Worm (Caenorhabditis elegans) whole organism, young adult: ENCODE results near the gene srsx-40.

Experiments used
- B0035.1 ChIP-seq: sonication (generic microtip); optimal IDR thresholded peaks from 2 replicates; lab custom pipeline; 2016; ENCODE audit warnings: missing genetic modification characterization, mild to moderate bottlenecking, missing compliant biosample characterization, missing genotype, missing genetic modification reagents
- B0336.3 ChIP-seq: fragments of 200-800 bp; sonication (Bioruptor generic); IDR thresholded peaks from 2 replicates; pipeline ENCODE4 v1.3.6; 2022; ENCODE audit warnings: missing genetic modification characterization, missing compliant biosample characterization
- C06A6.2 ChIP-seq: fragments of 200-800 bp; sonication (Bioruptor generic); conservative IDR thresholded peaks from 2 replicates; pipeline ENCODE4 v1.3.6; 2022; ENCODE audit warnings: missing genetic modification characterization, missing compliant biosample characterization
- F23B12.7 ChIP-seq: sonication (generic microtip); optimal IDR thresholded peaks from 2 replicates; lab custom pipeline; 2017; ENCODE audit warnings: missing genetic modification characterization, mild to moderate bottlenecking, missing compliant biosample characterization, antibody characterized with exemption, moderate library complexity; ENCODE audit not compliant: insufficient read depth
- F33H1.4 ChIP-seq: fragments of 200-800 bp; sonication (Bioruptor generic); IDR thresholded peaks from 2 replicates; pipeline ENCODE4 v1.3.6; 2022; ENCODE audit warnings: missing genetic modification reagents, missing genetic modification characterization, missing compliant biosample characterization
- F49E8.2 ChIP-seq: sonication (generic microtip); optimal IDR thresholded peaks from 3 replicates; lab custom pipeline; 2017; ENCODE audit warnings: missing genetic modification characterization, mild to moderate bottlenecking, missing compliant biosample characterization, antibody characterized with exemption, moderate library complexity; ENCODE audit not compliant: insufficient read depth
- F55B11.4 ChIP-seq: sonication (generic microtip); optimal IDR thresholded peaks from 2 replicates; lab custom pipeline; 2016; ENCODE audit warnings: missing compliant biosample characterization, missing genetic modification characterization, borderline replicate concordance; ENCODE audit not compliant: insufficient read depth
- K11D2.4 ChIP-seq: fragments of 200-800 bp; sonication (Bioruptor generic); IDR thresholded peaks from 2 replicates; pipeline ENCODE4 v1.3.6; 2022; ENCODE audit warnings: missing genetic modification reagents, missing genetic modification characterization, missing compliant biosample characterization
- T07F8.4 ChIP-seq: sonication (generic microtip); optimal IDR thresholded peaks from 2 replicates; lab custom pipeline; 2016; ENCODE audit warnings: mild to moderate bottlenecking, missing genetic modification characterization, moderate library complexity, missing compliant biosample characterization
- Y53G8AR.9 ChIP-seq: fragments of 200-800 bp; sonication (Bioruptor generic); conservative IDR thresholded peaks from 2 replicates; pipeline ENCODE4 v1.3.6; 2022; ENCODE audit warnings: missing genetic modification reagents, missing genetic modification characterization, missing compliant biosample characterization
- Y79H2A.3 ChIP-seq: fragments of 200-800 bp; sonication (Bioruptor generic); conservative IDR thresholded peaks from 2 replicates; pipeline ENCODE4 v1.3.6; 2022; ENCODE audit warnings: missing genetic modification reagents, missing genetic modification characterization, missing compliant biosample characterization
- ZK185.1 ChIP-seq: sonication (generic microtip); optimal IDR thresholded peaks from 2 replicates; lab custom pipeline; 2016; ENCODE audit warnings: mild to moderate bottlenecking, missing genetic modification characterization, missing compliant biosample characterization; ENCODE audit not compliant: poor library complexity, severe bottlenecking
- aptf-2 ChIP-seq: fragments of 200-800 bp; sonication (Bioruptor generic); conservative IDR thresholded peaks from 2 replicates; pipeline ENCODE4 v1.3.6; 2022; ENCODE audit warnings: missing genetic modification reagents, missing genetic modification characterization, missing compliant biosample characterization
- cebp-1 ChIP-seq, 2 experiments: fragments of 200-800 bp in 1 of 2; sonication (Bioruptor generic) in 1 of 2; sonication (generic microtip) in 1 of 2; IDR thresholded peaks in 1 of 2; optimal IDR thresholded peaks in 1 of 2; 2 replicates each; pipeline versions ENCODE4 v1.3.6 to Lab custom; 2017 to 2022; ENCODE audit warnings: missing compliant biosample characterization in 2 of 2, missing genetic modification characterization in 2 of 2, mild to moderate bottlenecking in 1 of 2, missing genetic modification reagents in 1 of 2, moderate library complexity in 1 of 2
- ceh-40 ChIP-seq: fragments of 200-800 bp; sonication (Bioruptor generic); IDR thresholded peaks from 2 replicates; pipeline ENCODE4 v1.3.6; 2022; ENCODE audit warnings: missing genetic modification characterization, missing compliant biosample characterization
- ceh-79 ChIP-seq: sonication (generic microtip); optimal IDR thresholded peaks from 2 replicates; lab custom pipeline; 2017; ENCODE audit warnings: mild to moderate bottlenecking, missing genetic modification characterization, missing compliant biosample characterization
- ceh-91 ChIP-seq: fragments of 200-800 bp; sonication (Bioruptor generic); IDR thresholded peaks from 2 replicates; pipeline ENCODE4 v1.3.6; 2022; ENCODE audit warnings: missing genetic modification reagents, missing genetic modification characterization, missing compliant biosample characterization
- egl-18 ChIP-seq: fragments of 200-800 bp; sonication (Bioruptor generic); IDR thresholded peaks from 2 replicates; pipeline ENCODE4 v1.3.6; 2022; ENCODE audit warnings: missing genetic modification reagents, missing genetic modification characterization, missing compliant biosample characterization
- egl-44 ChIP-seq: fragments of 200-800 bp; sonication (Bioruptor generic); IDR thresholded peaks from 2 replicates; pipeline ENCODE4 v1.3.6; 2022; ENCODE audit warnings: missing genetic modification reagents, missing genetic modification characterization, missing compliant biosample characterization
- gei-17 ChIP-seq: fragments of 200-800 bp; sonication (Bioruptor generic); optimal IDR thresholded peaks from 2 replicates; lab custom pipeline; 2018; ENCODE audit warnings: mild to moderate bottlenecking, missing genetic modification characterization, missing compliant biosample characterization
- hlh-12 ChIP-seq: sonication (generic microtip); optimal IDR thresholded peaks from 2 replicates; lab custom pipeline; 2016; ENCODE audit warnings: missing genetic modification characterization, missing compliant biosample characterization
- hmg-20 ChIP-seq: fragments of 200-800 bp; sonication (Bioruptor generic); IDR thresholded peaks from 2 replicates; pipeline ENCODE4 v1.3.6; 2022; ENCODE audit warnings: missing genetic modification reagents, missing genetic modification characterization, missing compliant biosample characterization
- let-526 ChIP-seq: fragments of 200-800 bp; sonication (Bioruptor generic); IDR thresholded peaks from 2 replicates; pipeline ENCODE4 v1.3.6; 2022; ENCODE audit warnings: missing genetic modification reagents, missing genetic modification characterization, missing compliant biosample characterization
- lin-26 ChIP-seq: fragments of 200-800 bp; sonication (Bioruptor generic); IDR thresholded peaks from 2 replicates; pipeline ENCODE4 v1.3.6; 2022; ENCODE audit warnings: missing genetic modification reagents, missing genetic modification characterization, missing compliant biosample characterization
- lin-40 ChIP-seq: sonication (generic microtip); optimal IDR thresholded peaks from 2 replicates; lab custom pipeline; 2016; ENCODE audit warnings: missing genetic modification characterization, mild to moderate bottlenecking, missing compliant biosample characterization, missing genotype, missing genetic modification reagents
- lin-54 ChIP-seq: fragments of 200-800 bp; sonication (Bioruptor generic); optimal IDR thresholded peaks from 2 replicates; lab custom pipeline; 2018; ENCODE audit warnings: mild to moderate bottlenecking, missing genetic modification characterization, missing compliant biosample characterization
- lir-1 ChIP-seq: fragments of 200-800 bp; sonication (Bioruptor generic); conservative IDR thresholded peaks from 2 replicates; pipeline ENCODE4 v1.3.6; 2022; ENCODE audit warnings: missing genetic modification reagents, missing genetic modification characterization, missing compliant biosample characterization
- lsl-1 ChIP-seq: fragments of 200-800 bp; sonication (Bioruptor generic); optimal IDR thresholded peaks from 2 replicates; lab custom pipeline; 2018; ENCODE audit warnings: mild to moderate bottlenecking, missing genetic modification characterization, moderate library complexity, missing compliant biosample characterization
- madf-10 ChIP-seq: sonication (generic microtip); optimal IDR thresholded peaks from 2 replicates; lab custom pipeline; 2016; ENCODE audit warnings: mild to moderate bottlenecking, missing genetic modification characterization, missing compliant biosample characterization
- madf-6 ChIP-seq: fragments of 200-800 bp; sonication (Bioruptor generic); IDR thresholded peaks from 2 replicates; pipeline ENCODE4 v1.3.6; 2022; ENCODE audit warnings: missing genetic modification reagents, missing genetic modification characterization, missing compliant biosample characterization
- madf-8 ChIP-seq: fragments of 200-800 bp; sonication (Bioruptor generic); conservative IDR thresholded peaks from 2 replicates; pipeline ENCODE4 v1.3.6; 2022; ENCODE audit warnings: missing genetic modification reagents, missing genetic modification characterization, missing compliant biosample characterization
- nhr-179 ChIP-seq: sonication (generic microtip); optimal IDR thresholded peaks from 2 replicates; lab custom pipeline; 2016; ENCODE audit warnings: mild to moderate bottlenecking, missing genetic modification characterization, missing compliant biosample characterization
- nhr-27 ChIP-seq: fragments of 200-800 bp; sonication (Bioruptor generic); optimal IDR thresholded peaks from 2 replicates; lab custom pipeline; 2018; ENCODE audit warnings: mild to moderate bottlenecking, missing genetic modification characterization, moderate library complexity, missing compliant biosample characterization
- pbrm-1 ChIP-seq: fragments of 200-800 bp; sonication (Bioruptor generic); IDR thresholded peaks from 2 replicates; pipeline ENCODE4 v1.3.6; 2022; ENCODE audit warnings: missing genetic modification reagents, missing genetic modification characterization, missing compliant biosample characterization
- pha-4 ChIP-seq: fragments of 150-350 bp; sonication (generic microtip); optimal IDR thresholded peaks from 2 replicates; lab custom pipeline; 2014; ENCODE audit warnings: missing biosample characterization, missing genetic modification reagents, missing genetic modification characterization
- sdz-38 ChIP-seq: sonication (generic microtip); optimal IDR thresholded peaks from 2 replicates; lab custom pipeline; 2016; ENCODE audit warnings: missing genotype, missing genetic modification characterization, missing compliant biosample characterization
- unc-62 ChIP-seq: fragments of 150-350 bp; optimal IDR thresholded peaks from 2 replicates; lab custom pipeline; 2014; ENCODE audit warnings: missing biosample characterization, missing genetic modification reagents, missing genetic modification characterization
- ztf-18 ChIP-seq: sonication (generic microtip); optimal IDR thresholded peaks from 2 replicates; lab custom pipeline; 2016; ENCODE audit warnings: missing genotype, mild to moderate bottlenecking, missing genetic modification characterization, missing compliant biosample characterization
- ztf-26 ChIP-seq: sonication (generic microtip); optimal IDR thresholded peaks from 2 replicates; lab custom pipeline; 2017; ENCODE audit warnings: missing genetic modification characterization, missing compliant biosample characterization

srsx-40 gene

DNA sequence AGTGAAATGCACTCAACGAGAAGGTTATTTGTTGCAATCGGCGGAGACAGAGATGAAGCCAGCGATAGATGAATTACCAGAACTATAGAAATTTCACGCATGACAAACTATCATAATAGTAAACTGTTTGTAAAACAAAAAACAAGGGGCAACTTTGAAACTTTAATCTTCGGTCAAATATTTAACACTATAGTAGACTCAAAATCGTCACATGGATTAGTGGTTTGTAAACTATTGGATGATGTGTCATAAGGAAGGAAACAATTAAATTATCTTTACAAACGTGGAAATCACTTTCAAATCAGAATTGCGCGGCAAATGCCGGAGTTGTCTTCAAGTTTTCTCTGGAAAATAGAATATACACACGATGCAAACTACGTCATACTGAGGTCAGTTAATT is 14.2 kb upstream of the srsx-40 start, which contains the start of gene ZK105.5 (continued):
- TF ChIP-seq F49E8.2 (tag; lab: Kevin White, UChicago) (no peak), gei-17 (no peak)
- TF ChIP-seq, all 124 proteins: peak for 0

DNA sequence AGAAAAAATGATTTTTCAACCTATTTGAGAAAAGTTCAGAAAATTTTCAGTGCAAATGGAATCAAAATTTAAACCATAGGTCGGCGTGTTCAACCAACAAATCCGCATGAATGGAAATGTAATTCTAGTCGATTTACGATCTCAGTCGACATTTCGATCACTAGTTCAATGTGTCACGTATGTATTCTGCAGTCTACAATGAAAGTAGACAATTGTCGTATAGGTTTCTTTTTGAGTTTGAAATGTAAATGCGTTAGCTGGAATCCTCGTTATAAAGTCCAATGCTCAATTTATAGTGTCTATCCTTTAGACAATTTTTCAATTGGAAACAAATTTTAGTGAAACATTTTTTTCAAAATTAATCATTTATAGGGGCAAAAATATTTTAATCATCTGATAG is 12.6 kb upstream of the srsx-40 start, which contains the start of gene ZK105.12:
Gene ZK105.12 (minus strand): TSS at position 101 of the 400 bp plus-strand sequence.
- no peak for TF ChIP-seq unc-62
- no peak for TF ChIP-seq lin-26 (GFP tag; lab: Robert Waterston, UW)
- TF ChIP-seq K11D2.4 (GFP tag; lab: Robert Waterston, UW), result no peak
- TF ChIP-seq F49E8.2 (tag; lab: Kevin White, UChicago), result no peak
- no peak for TF ChIP-seq egl-18 (GFP tag; lab: Robert Waterston, UW)
- TF ChIP-seq madf-6 (GFP tag; lab: Robert Waterston, UW), result no peak
- TF ChIP-seq pha-4 (tag; lab: Kevin White, UChicago), result no peak
- no peak for TF ChIP-seq B0336.3 (GFP tag; lab: Robert Waterston, UW)
- TF ChIP-seq pbrm-1 (GFP tag; lab: Robert Waterston, UW), result no peak
- TF ChIP-seq cebp-1 (GFP tag; IDR thresholded peaks at IDR 0.05; lab: Robert Waterston, UW), result no peak
- no peak for TF ChIP-seq cebp-1 (tag; optimal IDR thresholded peaks at IDR 0.05; lab: Kevin White, UChicago)
- TF ChIP-seq hmg-20 (GFP tag; lab: Robert Waterston, UW), result no peak
- no peak for TF ChIP-seq let-526 (GFP tag; lab: Robert Waterston, UW)
- no peak for TF ChIP-seq aptf-2 (GFP tag; lab: Robert Waterston, UW)
- TF ChIP-seq F23B12.7, result no peak
- no peak for TF ChIP-seq ztf-18 (tag; lab: Kevin White, UChicago)
- TF ChIP-seq F55B11.4 (tag; lab: Kevin White, UChicago), result no peak
- no peak for TF ChIP-seq C06A6.2 (GFP tag; lab: Robert Waterston, UW)
- TF ChIP-seq ceh-91 (GFP tag; lab: Robert Waterston, UW), result no peak

DNA sequence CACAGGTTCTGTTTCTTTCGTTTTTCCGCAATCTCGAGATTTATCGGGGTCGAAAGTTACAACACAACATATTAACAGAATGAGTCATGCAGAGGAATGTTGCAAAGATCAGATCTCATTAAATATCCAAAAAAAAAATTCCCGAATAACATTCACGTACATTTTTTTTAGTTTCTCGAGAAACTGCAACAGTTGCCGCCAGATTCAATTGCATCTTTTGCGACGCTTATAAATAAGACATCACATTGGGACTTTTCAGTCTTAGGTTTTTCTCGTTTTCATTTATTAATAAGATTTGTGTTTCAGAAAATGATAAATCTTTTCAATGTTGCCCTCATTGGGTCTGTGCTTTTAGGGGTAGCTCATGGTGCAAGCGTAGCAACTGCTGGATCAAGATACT is 10.3 kb upstream of the srsx-40 start, which contains the start of gene ZK105.1:
Gene ZK105.1 (plus strand): TSS at position 301 of the 400 bp plus-strand sequence.
- TF ChIP-seq Y53G8AR.9 (GFP tag; lab: Robert Waterston, UW) (no peak), sdz-38 (tag; lab: Kevin White, UChicago) (no peak), lin-54 (GFP tag; lab: Kevin White, UChicago) (no peak), ceh-40 (GFP tag; lab: Robert Waterston, UW) (no peak)

DNA sequence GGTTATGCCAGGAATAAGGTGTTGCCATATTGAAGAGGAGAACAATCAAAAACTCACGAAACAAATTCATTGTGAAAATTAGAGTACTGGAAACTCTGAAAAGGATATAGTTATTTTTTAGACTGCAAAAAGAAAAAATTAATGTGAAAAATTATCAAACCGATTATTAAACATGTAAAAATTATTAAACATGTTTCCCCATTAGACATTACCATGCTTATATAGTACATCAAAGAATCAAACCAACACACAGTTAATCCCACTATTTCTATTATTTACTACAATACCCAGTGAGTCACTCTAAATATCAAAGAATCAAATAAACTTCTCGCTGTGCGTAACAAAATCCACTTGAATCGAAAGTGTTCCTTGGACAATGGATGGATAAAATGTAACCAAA is 9.6 kb upstream of the srsx-40 start, which contains the start of gene ZK105.13:
Gene ZK105.13 (minus strand): TSS at position 101 of the 400 bp plus-strand sequence.
- TF ChIP-seq lir-1 (GFP tag; lab: Robert Waterston, UW) (no peak), F23B12.7 (no peak), nhr-27 (no peak), madf-8 (GFP tag; lab: Robert Waterston, UW) (no peak), B0035.1 (tag; lab: Kevin White, UChicago) (no peak)
- TF ChIP-seq, all 124 proteins: peak for 0

DNA sequence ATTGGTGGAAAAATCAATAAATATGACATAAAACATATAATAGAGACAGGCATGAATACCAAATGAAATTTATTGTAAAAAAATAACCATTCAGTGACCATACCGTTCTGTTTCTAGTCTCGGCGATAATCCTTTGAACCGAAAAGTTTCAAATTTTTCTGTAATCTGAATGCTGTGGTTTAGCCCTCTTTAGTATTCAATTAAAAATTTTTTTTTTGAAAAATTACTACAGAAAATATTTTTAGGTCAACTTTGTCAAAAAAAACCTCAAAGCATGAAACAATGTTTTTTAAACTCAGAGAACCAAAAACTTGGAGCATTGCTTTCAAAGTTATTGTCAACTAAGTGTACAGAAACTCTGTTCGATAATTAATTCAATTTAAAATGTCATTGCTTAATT is 5.1 kb upstream of the srsx-40 start, which contains the start of gene ZK105.11:
Gene ZK105.11 (minus strand): TSS at position 101 of the 400 bp plus-strand sequence.
- no peak for TF ChIP-seq nhr-179 (tag; lab: Kevin White, UChicago)

DNA sequence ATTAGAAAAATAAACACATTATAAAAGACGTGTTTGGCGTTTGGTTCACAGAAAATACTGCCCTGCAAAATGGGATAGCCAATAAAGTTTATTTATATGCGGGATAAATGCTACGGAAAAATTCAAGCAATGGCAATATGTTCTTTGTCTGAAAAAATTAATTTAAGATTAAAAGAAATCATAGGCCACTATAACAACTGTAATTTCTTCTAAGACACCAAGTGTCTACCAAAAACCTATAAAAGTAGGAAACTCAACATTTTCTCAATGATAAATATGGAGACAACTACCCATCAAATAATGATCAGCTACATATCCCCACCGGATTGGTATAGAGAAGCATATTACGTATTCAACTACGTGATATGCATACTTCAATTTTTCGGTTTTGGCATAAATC is 1.9 kb upstream of the srsx-40 start, which contains the start of gene srw-3:
Gene srw-3 (plus strand): TSS at position 301 of the 400 bp plus-strand sequence.
- TF ChIP-seq lin-26 (GFP tag; lab: Robert Waterston, UW), result no peak
- TF ChIP-seq T07F8.4 (tag; lab: Kevin White, UChicago), result no peak
- TF ChIP-seq lin-54 (GFP tag; lab: Kevin White, UChicago), result no peak
- no peak for TF ChIP-seq lin-40 (tag; lab: Kevin White, UChicago)
- no peak for TF ChIP-seq Y79H2A.3 (GFP tag; lab: Robert Waterston, UW)
- no peak for TF ChIP-seq lsl-1 (GFP tag; lab: Kevin White, UChicago)
- TF ChIP-seq hlh-12, result no peak
- TF ChIP-seq F33H1.4 (GFP tag; lab: Robert Waterston, UW), result no peak
- no peak for TF ChIP-seq ceh-79 (tag; lab: Kevin White, UChicago)
- no peak for TF ChIP-seq ztf-26 (tag; lab: Kevin White, UChicago)
- no peak for TF ChIP-seq ZK185.1 (tag; lab: Kevin White, UChicago)
- no peak for TF ChIP-seq egl-44
- no peak for TF ChIP-seq madf-10 (tag; lab: Kevin White, UChicago)
